Worm (Caenorhabditis elegans) whole organism, late embryonic: Measurements from ENCODE around the gene clec-57.

Experiments
- ama-1 ChIP-seq: fragments of 150-350 bp; optimal IDR thresholded peaks from 2 replicates; lab custom pipeline; 2014
- ceh-2 ChIP-seq: sonication (generic microtip); optimal IDR thresholded peaks from 2 replicates; lab custom pipeline; 2016; ENCODE audit warnings: missing genotype, missing genetic modification characterization, missing compliant biosample characterization
- ceh-31 ChIP-seq: sonication (generic microtip); optimal IDR thresholded peaks from 2 replicates; lab custom pipeline; 2016; ENCODE audit warnings: missing genetic modification characterization, missing compliant biosample characterization
- lim-6 ChIP-seq: sonication (generic microtip); optimal IDR thresholded peaks from 2 replicates; lab custom pipeline; 2016; ENCODE audit warnings: missing genetic modification characterization, missing compliant biosample characterization
- tbx-2 ChIP-seq: sonication (generic microtip); optimal IDR thresholded peaks from 2 replicates; lab custom pipeline; 2016; ENCODE audit warnings: missing genetic modification characterization, missing compliant biosample characterization

- TF ChIP-seq ceh-31 (tag; lab: Kevin White, UChicago) (no peak), tbx-2 (peak; percentile 8), lim-6 (no peak), ama-1 (lab: Kevin White, UChicago) (no peak), ceh-2 (tag; lab: Kevin White, UChicago) (no peak)
Observed at ce11 chrV:14501136-14501535, 32.1 kb downstream of the clec-57 start, which contains the start of gene R02D5.24.
